Worm (Caenorhabditis elegans) whole organism, young adult: Measurements from ENCODE around the gene tomm-40.

Experiments
- B0035.1 ChIP-seq: sonication (generic microtip); optimal IDR thresholded peaks from 2 replicates; lab custom pipeline; 2016; ENCODE audit warnings: missing genetic modification characterization, mild to moderate bottlenecking, missing compliant biosample characterization, missing genotype, missing genetic modification reagents
- D2030.7 ChIP-seq: fragments of 200-800 bp; sonication (Bioruptor generic); IDR thresholded peaks from 2 replicates; pipeline ENCODE4 v1.3.6; 2022; ENCODE audit warnings: missing genetic modification reagents, missing genetic modification characterization, missing compliant biosample characterization
- F37B4.10 ChIP-seq: fragments of 200-800 bp; sonication (Bioruptor generic); IDR thresholded peaks from 2 replicates; pipeline ENCODE4 v1.3.6; 2022; ENCODE audit warnings: missing genetic modification characterization, missing compliant biosample characterization
- F52B5.7 ChIP-seq: sonication (generic microtip); optimal IDR thresholded peaks from 2 replicates; lab custom pipeline; 2016; ENCODE audit warnings: mild to moderate bottlenecking, missing genetic modification characterization, missing compliant biosample characterization
- F57C9.4 ChIP-seq: sonication (generic microtip); optimal IDR thresholded peaks from 2 replicates; lab custom pipeline; 2017; ENCODE audit warnings: mild to moderate bottlenecking, missing genetic modification characterization, missing compliant biosample characterization
- K11D2.4 ChIP-seq: fragments of 200-800 bp; sonication (Bioruptor generic); IDR thresholded peaks from 2 replicates; pipeline ENCODE4 v1.3.6; 2022; ENCODE audit warnings: missing genetic modification reagents, missing genetic modification characterization, missing compliant biosample characterization
- Y67H2A.10 ChIP-seq: fragments of 200-800 bp; sonication (Bioruptor generic); conservative IDR thresholded peaks from 2 replicates; pipeline ENCODE4 v1.3.6; 2022; ENCODE audit warnings: missing genetic modification reagents, missing genetic modification characterization, missing compliant biosample characterization
- akir-1 ChIP-seq: fragments of 200-800 bp; sonication (Bioruptor generic); optimal IDR thresholded peaks from 2 replicates; lab custom pipeline; 2018; ENCODE audit warnings: mild to moderate bottlenecking, missing genetic modification characterization, moderate library complexity, missing compliant biosample characterization
- aptf-3 ChIP-seq: fragments of 200-800 bp; sonication (Bioruptor generic); IDR thresholded peaks from 2 replicates; pipeline ENCODE4 v1.3.6; 2022; ENCODE audit warnings: missing genetic modification characterization, missing compliant biosample characterization
- ccch-3 ChIP-seq: fragments of 200-800 bp; sonication (Bioruptor generic); optimal IDR thresholded peaks from 2 replicates; lab custom pipeline; 2018; ENCODE audit warnings: mild to moderate bottlenecking, missing genetic modification characterization, missing compliant biosample characterization
- chd-7 ChIP-seq: sonication (generic microtip); optimal IDR thresholded peaks from 2 replicates; lab custom pipeline; 2016; ENCODE audit warnings: mild to moderate bottlenecking, missing genetic modification characterization, moderate library complexity, missing compliant biosample characterization
- die-1 ChIP-seq: sonication (generic microtip); optimal IDR thresholded peaks from 2 replicates; lab custom pipeline; 2016; ENCODE audit warnings: missing genotype, mild to moderate bottlenecking, missing genetic modification characterization, missing compliant biosample characterization
- egrh-3 ChIP-seq: fragments of 200-800 bp; sonication (Bioruptor generic); IDR thresholded peaks from 2 replicates; pipeline ENCODE4 v1.3.6; 2022; ENCODE audit warnings: missing genetic modification reagents, missing genetic modification characterization, missing compliant biosample characterization
- him-1 ChIP-seq: sonication (generic microtip); optimal IDR thresholded peaks from 2 replicates; lab custom pipeline; 2016; ENCODE audit warnings: missing genotype, missing genetic modification reagents, missing genetic modification characterization, missing compliant biosample characterization
- hmg-20 ChIP-seq: fragments of 200-800 bp; sonication (Bioruptor generic); IDR thresholded peaks from 2 replicates; pipeline ENCODE4 v1.3.6; 2022; ENCODE audit warnings: missing genetic modification reagents, missing genetic modification characterization, missing compliant biosample characterization
- hsf-1 ChIP-seq: fragments of 200-800 bp; sonication (Bioruptor generic); IDR thresholded peaks from 2 replicates; pipeline ENCODE4 v1.3.6; 2022; ENCODE audit warnings: missing genetic modification reagents, missing genetic modification characterization, missing compliant biosample characterization
- lag-1 ChIP-seq: fragments of 200-800 bp; sonication (Bioruptor generic); IDR thresholded peaks from 2 replicates; pipeline ENCODE4 v1.3.6; 2022; ENCODE audit warnings: missing genetic modification reagents, missing genetic modification characterization, missing compliant biosample characterization
- madf-10 ChIP-seq: sonication (generic microtip); optimal IDR thresholded peaks from 2 replicates; lab custom pipeline; 2016; ENCODE audit warnings: mild to moderate bottlenecking, missing genetic modification characterization, missing compliant biosample characterization
- madf-6 ChIP-seq: fragments of 200-800 bp; sonication (Bioruptor generic); IDR thresholded peaks from 2 replicates; pipeline ENCODE4 v1.3.6; 2022; ENCODE audit warnings: missing genetic modification reagents, missing genetic modification characterization, missing compliant biosample characterization
- madf-8 ChIP-seq: fragments of 200-800 bp; sonication (Bioruptor generic); conservative IDR thresholded peaks from 2 replicates; pipeline ENCODE4 v1.3.6; 2022; ENCODE audit warnings: missing genetic modification reagents, missing genetic modification characterization, missing compliant biosample characterization
- mcd-1 ChIP-seq: fragments of 200-800 bp; sonication (Bioruptor generic); IDR thresholded peaks from 2 replicates; pipeline ENCODE4 v1.3.6; 2022; ENCODE audit warnings: missing genetic modification reagents, missing genetic modification characterization, missing compliant biosample characterization
- mes-4 ChIP-seq: sonication (generic microtip); optimal IDR thresholded peaks from 2 replicates; lab custom pipeline; 2016; ENCODE audit warnings: missing genotype, missing genetic modification characterization, missing compliant biosample characterization
- mxl-1 ChIP-seq: sonication (generic microtip); optimal IDR thresholded peaks from 2 replicates; lab custom pipeline; 2016; ENCODE audit warnings: missing genetic modification characterization, missing compliant biosample characterization
- nfyb-1 ChIP-seq: fragments of 200-800 bp; sonication (Bioruptor generic); IDR thresholded peaks from 2 replicates; pipeline ENCODE4 v1.3.6; 2022; ENCODE audit warnings: missing genetic modification reagents, missing genetic modification characterization, missing compliant biosample characterization
- nhr-179 ChIP-seq: sonication (generic microtip); optimal IDR thresholded peaks from 2 replicates; lab custom pipeline; 2016; ENCODE audit warnings: mild to moderate bottlenecking, missing genetic modification characterization, missing compliant biosample characterization
- nhr-90 ChIP-seq: sonication (generic microtip); optimal IDR thresholded peaks from 2 replicates; lab custom pipeline; 2016; ENCODE audit warnings: missing genotype, mild to moderate bottlenecking, missing genetic modification characterization, missing compliant biosample characterization
- rec-8 ChIP-seq, 2 experiments: sonication (generic microtip); optimal IDR thresholded peaks; 2 replicates each; lab custom pipeline; 2016; ENCODE audit warnings: mild to moderate bottlenecking in 2 of 2, missing genetic modification characterization in 2 of 2, missing genetic modification reagents in 2 of 2, missing genotype in 2 of 2, missing biosample characterization in 1 of 2, missing compliant biosample characterization in 1 of 2, moderate library complexity in 1 of 2
- tlf-1 ChIP-seq: fragments of 200-800 bp; sonication (Bioruptor generic); optimal IDR thresholded peaks from 2 replicates; lab custom pipeline; 2018; ENCODE audit warnings: mild to moderate bottlenecking, missing genetic modification characterization, missing compliant biosample characterization
- zfh-2 ChIP-seq: fragments of 200-800 bp; sonication (Bioruptor generic); conservative IDR thresholded peaks from 2 replicates; pipeline ENCODE4 v1.3.6; 2022; ENCODE audit warnings: missing genetic modification reagents, missing genetic modification characterization, missing compliant biosample characterization
- ztf-22 ChIP-seq: fragments of 200-800 bp; sonication (Bioruptor generic); optimal IDR thresholded peaks from 2 replicates; lab custom pipeline; 2018; ENCODE audit warnings: mild to moderate bottlenecking, missing genetic modification characterization, moderate library complexity, missing compliant biosample characterization
- ztf-26 ChIP-seq: sonication (generic microtip); optimal IDR thresholded peaks from 2 replicates; lab custom pipeline; 2017; ENCODE audit warnings: missing genetic modification characterization, missing compliant biosample characterization
- ztf-28 ChIP-seq: fragments of 200-800 bp; sonication (Bioruptor generic); IDR thresholded peaks from 2 replicates; pipeline ENCODE4 v1.3.6; 2022; ENCODE audit warnings: missing genetic modification reagents, missing genetic modification characterization, missing compliant biosample characterization
- ztf-6 ChIP-seq: fragments of 200-800 bp; sonication (Bioruptor generic); IDR thresholded peaks from 2 replicates; pipeline ENCODE4 v1.3.6; 2022; ENCODE audit warnings: missing genetic modification reagents, missing genetic modification characterization, missing compliant biosample characterization

tomm-40 gene

ce11 chrII:9010708-9011107 is 37.3 kb upstream of the tomm-40 start:
- TF ChIP-seq zfh-2 (GFP tag; lab: Robert Waterston, UW) (0 out of 2 replicates have a peak, but pooled peaks have one; percentile 22), ztf-22 (GFP tag; lab: Kevin White, UChicago) (no peak)

DNA sequence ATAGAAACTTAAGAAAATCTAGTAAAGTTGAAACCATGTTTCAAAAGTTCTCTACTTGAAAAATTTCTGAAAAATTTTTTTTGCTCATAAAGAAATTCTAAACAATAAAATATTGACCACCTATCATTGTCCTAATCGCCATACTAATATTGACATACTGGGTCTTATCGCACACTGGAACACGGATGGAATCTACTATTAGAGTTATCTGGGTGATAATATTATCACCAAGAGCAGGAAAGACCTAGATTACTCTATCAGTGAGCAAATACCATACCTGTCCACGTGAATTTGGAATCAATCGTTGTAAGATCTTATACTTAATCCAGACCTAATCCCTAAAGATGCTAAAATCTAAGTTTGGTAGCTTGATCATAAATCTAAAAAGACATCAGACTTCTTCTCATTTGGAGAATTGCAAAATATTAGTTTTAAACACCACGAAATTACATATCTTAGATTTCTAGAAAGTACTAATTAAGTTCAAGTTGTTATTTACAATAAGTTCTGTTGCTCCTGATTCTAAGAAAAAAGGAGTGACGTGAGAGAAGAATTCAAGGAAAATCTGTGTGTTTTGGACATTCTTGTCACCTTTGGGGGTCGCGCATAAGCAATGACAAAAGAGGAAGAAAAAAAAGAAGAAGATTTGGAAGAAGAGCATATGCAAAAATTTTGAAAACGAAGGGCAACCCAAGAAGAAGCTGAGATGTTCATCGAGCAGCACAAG is 36.8 kb upstream of the tomm-40 start:
- TF ChIP-seq K11D2.4 (no peak), him-1 (tag; lab: Kevin White, UChicago) (no peak), F57C9.4 (no peak), lag-1 (GFP tag; lab: Robert Waterston, UW) (no peak), Y67H2A.10 (GFP tag; lab: Robert Waterston, UW) (no peak), ztf-26 (no peak), ztf-28 (GFP tag; lab: Robert Waterston, UW) (no peak), nfyb-1 (no peak), D2030.7 (GFP tag; lab: Robert Waterston, UW) (no peak), ccch-3 (no peak), madf-10 (tag; lab: Kevin White, UChicago) (no peak), F52B5.7 (tag; lab: Kevin White, UChicago) (no peak), die-1 (tag; lab: Kevin White, UChicago) (no peak), hsf-1 (GFP tag; lab: Robert Waterston, UW) (no peak), madf-8 (no peak), rec-8 (tag; optimal IDR thresholded peaks at IDR 0.05; lab: Kevin White, UChicago) (no peak), nhr-179 (tag; lab: Kevin White, UChicago) (no peak), madf-6 (GFP tag; lab: Robert Waterston, UW) (no peak)
- TF ChIP-seq, all 124 proteins: peak for 0

- TF ChIP-seq egrh-3 (GFP tag; lab: Robert Waterston, UW) (peak; percentile 58; the same call in 1 of the 2 replicates), aptf-3 (GFP tag; lab: Robert Waterston, UW) (no peak), mcd-1 (GFP tag; lab: Robert Waterston, UW) (0 out of 2 replicates have a peak, but pooled peaks have one; percentile 17), zfh-2 (GFP tag; lab: Robert Waterston, UW) (peak; percentile 84)
Observed at ce11 chrII:9007741-9008140, 34.4 kb upstream of the tomm-40 start.

DNA sequence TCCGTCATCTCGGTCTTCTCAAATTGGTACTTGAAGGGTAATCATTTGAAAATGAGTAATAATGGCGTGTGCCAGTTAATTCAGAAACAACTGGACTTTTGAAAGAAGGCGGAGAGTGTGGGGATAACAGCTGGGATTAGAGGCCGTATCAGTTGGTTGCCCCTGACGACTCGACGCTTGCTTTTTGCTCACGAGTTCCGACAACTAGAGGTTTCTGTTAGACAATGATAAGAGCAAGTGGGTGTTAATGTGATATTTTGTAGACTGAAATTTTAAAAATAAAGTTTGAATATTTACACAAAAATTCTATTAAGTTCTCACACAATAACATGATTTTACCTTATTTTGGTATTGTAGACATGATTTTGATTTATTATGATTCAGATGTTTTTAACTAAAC is 31.7 kb upstream of the tomm-40 start, which contains the start of gene F44G4.7:
F44G4.7 (minus strand) TSS at position 101 of the 400 bp plus-strand sequence.
- no peak for TF ChIP-seq madf-10 (tag; lab: Kevin White, UChicago)
- TF ChIP-seq akir-1 (GFP tag; lab: Kevin White, UChicago): no peak
- no peak for TF ChIP-seq mes-4 (tag; lab: Kevin White, UChicago)
- no peak for TF ChIP-seq madf-6 (GFP tag; lab: Robert Waterston, UW)

DNA sequence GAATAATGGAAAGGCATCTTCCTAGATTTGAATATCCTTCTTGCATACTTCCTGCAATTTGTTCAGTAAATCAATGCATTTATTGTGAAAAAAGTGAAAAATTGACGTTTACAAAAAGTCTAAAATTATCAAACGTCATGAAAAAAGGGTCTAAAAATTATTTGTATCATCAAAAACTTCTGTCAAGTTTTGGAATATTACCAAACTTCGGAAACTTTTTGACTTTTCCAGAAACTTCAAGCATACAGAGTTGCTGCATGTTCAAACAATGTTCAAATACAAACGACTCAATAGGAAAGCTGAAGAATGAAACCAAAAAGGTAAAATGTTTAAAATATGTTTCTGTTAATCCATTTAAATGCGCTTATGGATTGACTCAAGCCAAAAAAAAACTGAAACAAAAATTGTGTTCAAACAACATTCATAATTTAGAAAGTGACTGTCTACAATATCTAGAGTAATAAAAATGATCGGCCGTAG is 28.4 kb upstream of the tomm-40 start, which contains the start of gene F44G4.6:
F44G4.6 (minus strand) TSS at position 51 of the 480 bp plus-strand sequence.
- no peak for TF ChIP-seq ztf-6 (GFP tag; lab: Robert Waterston, UW)
- TF ChIP-seq mxl-1: no peak
- no peak for TF ChIP-seq nhr-90 (tag; lab: Kevin White, UChicago)
- no peak for TF ChIP-seq ccch-3
- TF ChIP-seq hmg-20 (GFP tag; lab: Robert Waterston, UW): no peak
- no peak for TF ChIP-seq F37B4.10 (GFP tag; lab: Robert Waterston, UW)
- TF ChIP-seq B0035.1 (tag; lab: Kevin White, UChicago): no peak
- no peak for TF ChIP-seq tlf-1 (GFP tag; lab: Kevin White, UChicago)
- TF ChIP-seq chd-7 (tag; lab: Kevin White, UChicago): no peak
